Worm (Caenorhabditis elegans) whole organism, L4 larva: Measurements from ENCODE around the gene ZK418.5.

Experiments
- F26F4.8 ChIP-seq: fragments of 200-800 bp; sonication (Bioruptor generic); conservative IDR thresholded peaks from 2 replicates; pipeline ENCODE4 v1.3.6; 2022; ENCODE audit warnings: missing genetic modification characterization, missing compliant biosample characterization
- F49E8.2 ChIP-seq: sonication (generic microtip); optimal IDR thresholded peaks from 2 replicates; lab custom pipeline; 2016; ENCODE audit warnings: missing compliant biosample characterization, mild to moderate bottlenecking, missing genetic modification characterization, borderline replicate concordance
- T20F7.1 ChIP-seq: fragments of 200-800 bp; sonication (Bioruptor generic); optimal IDR thresholded peaks from 2 replicates; lab custom pipeline; 2018; ENCODE audit warnings: mild to moderate bottlenecking, missing genetic modification characterization, missing compliant biosample characterization
- T26A8.4 ChIP-seq: fragments of 200-800 bp; sonication (Bioruptor generic); IDR thresholded peaks from 2 replicates; pipeline ENCODE4 v1.3.6; 2022; ENCODE audit warnings: missing genetic modification characterization, missing compliant biosample characterization
- ZK546.5 ChIP-seq, 2 experiments: sonication (generic microtip); optimal IDR thresholded peaks; 2 replicates each; lab custom pipeline; 2017; ENCODE audit warnings: missing biosample characterization in 2 of 2, missing genetic modification characterization in 2 of 2
- aha-1 ChIP-seq: fragments of 150-350 bp; peaks from one replicate; lab custom pipeline; 2014; ENCODE audit warnings: missing biosample characterization, missing genetic modification characterization
- arid-1 ChIP-seq: fragments of 200-800 bp; sonication (Bioruptor generic); conservative IDR thresholded peaks from 2 replicates; pipeline ENCODE4 v1.3.6; 2022; ENCODE audit warnings: missing genetic modification reagents, missing genetic modification characterization, missing compliant biosample characterization
- ceh-32 ChIP-seq: sonication (generic microtip); optimal IDR thresholded peaks from 2 replicates; lab custom pipeline; 2016; ENCODE audit warnings: mild to moderate bottlenecking, missing genetic modification characterization, missing compliant biosample characterization; ENCODE audit not compliant: poor library complexity
- ceh-82 ChIP-seq: sonication (generic microtip); optimal IDR thresholded peaks from 2 replicates; lab custom pipeline; 2017; ENCODE audit warnings: missing biosample characterization, missing genetic modification characterization
- ctbp-1 ChIP-seq: fragments of 200-800 bp; sonication (Bioruptor generic); IDR thresholded peaks from 2 replicates; pipeline ENCODE4 v1.3.6; 2022; ENCODE audit warnings: missing genetic modification reagents, missing genetic modification characterization, missing compliant biosample characterization
- daf-12 ChIP-seq: fragments of 150-350 bp; optimal IDR thresholded peaks from 2 replicates; lab custom pipeline; 2014; ENCODE audit warnings: missing biosample characterization, missing genetic modification reagents, missing genetic modification characterization
- daf-16 ChIP-seq, 3 experiments: sonication (generic microtip); optimal IDR thresholded peaks; 2 replicates each; lab custom pipeline; 2016 to 2017; ENCODE audit warnings: missing genetic modification characterization in 3 of 3, missing genetic modification reagents in 3 of 3, mild to moderate bottlenecking in 2 of 3, missing compliant biosample characterization in 2 of 3, missing biosample characterization in 1 of 3, moderate library complexity in 1 of 3
- dmd-6 ChIP-seq: fragments of 200-800 bp; sonication (Bioruptor generic); IDR thresholded peaks from 2 replicates; pipeline ENCODE4 v1.3.6; 2022; ENCODE audit warnings: missing genetic modification reagents, missing genetic modification characterization, missing compliant biosample characterization
- dmd-8 ChIP-seq: fragments of 200-800 bp; sonication (Bioruptor generic); IDR thresholded peaks from 2 replicates; pipeline ENCODE4 v1.3.6; 2022; ENCODE audit warnings: missing genetic modification characterization, missing compliant biosample characterization
- dmd-9 ChIP-seq: fragments of 200-800 bp; sonication (Bioruptor generic); IDR thresholded peaks from 2 replicates; pipeline ENCODE4 v1.3.6; 2022; ENCODE audit warnings: missing genetic modification reagents, missing genetic modification characterization, missing compliant biosample characterization
- dpl-1 ChIP-seq: fragments of 150-350 bp; optimal IDR thresholded peaks from 2 replicates; lab custom pipeline; 2014; ENCODE audit warnings: missing biosample characterization, missing genetic modification reagents, missing genetic modification characterization
- dve-1 ChIP-seq: sonication (generic microtip); optimal IDR thresholded peaks from 2 replicates; lab custom pipeline; 2017; ENCODE audit warnings: antibody characterized with exemption, mild to moderate bottlenecking, missing genetic modification characterization, missing compliant biosample characterization; ENCODE audit not compliant: insufficient read depth
- hlh-11 ChIP-seq: fragments of 200-800 bp; sonication (Bioruptor generic); optimal IDR thresholded peaks from 2 replicates; lab custom pipeline; 2018; ENCODE audit warnings: mild to moderate bottlenecking, missing genetic modification characterization, missing compliant biosample characterization
- hlh-30 ChIP-seq: sonication (generic microtip); optimal IDR thresholded peaks from 2 replicates; lab custom pipeline; 2017; ENCODE audit warnings: antibody characterized with exemption, mild to moderate bottlenecking, missing genetic modification characterization, missing compliant biosample characterization; ENCODE audit not compliant: insufficient read depth
- lin-38 ChIP-seq: fragments of 200-800 bp; sonication (Bioruptor generic); IDR thresholded peaks from 2 replicates; pipeline ENCODE4 v1.3.6; 2022; ENCODE audit warnings: missing genetic modification reagents, missing genetic modification characterization, missing compliant biosample characterization
- lin-39 ChIP-seq: fragments of 150-350 bp; optimal IDR thresholded peaks from 2 replicates; lab custom pipeline; 2014; ENCODE audit warnings: missing biosample characterization, missing genetic modification reagents, missing genetic modification characterization
- lsy-2 ChIP-seq, 2 experiments: fragments of 150-350 bp in 1 of 2; sonication (generic microtip) in 1 of 2; optimal IDR thresholded peaks; 2 replicates each; lab custom pipeline; 2014 to 2017; ENCODE audit warnings: missing biosample characterization in 2 of 2, missing genetic modification characterization in 2 of 2
- madf-5 ChIP-seq, 2 experiments: fragments of 200-800 bp; sonication (Bioruptor generic); IDR thresholded peaks; 2 replicates each; pipeline ENCODE4 v1.3.6; 2022; ENCODE audit warnings: missing compliant biosample characterization in 2 of 2, missing genetic modification characterization in 2 of 2
- mep-1 ChIP-seq: fragments of 150-350 bp; sonication (generic microtip); optimal IDR thresholded peaks from 3 replicates; lab custom pipeline; 2014; ENCODE audit warnings: missing biosample characterization, missing genetic modification characterization
- mes-2 ChIP-seq: sonication (generic microtip); optimal IDR thresholded peaks from 2 replicates; lab custom pipeline; 2016; ENCODE audit warnings: missing genotype, mild to moderate bottlenecking, missing genetic modification characterization, missing compliant biosample characterization; ENCODE audit not compliant: poor library complexity, severe bottlenecking
- nhr-10 ChIP-seq: fragments of 150-350 bp; optimal IDR thresholded peaks from 2 replicates; lab custom pipeline; 2014; ENCODE audit warnings: missing biosample characterization, missing genetic modification characterization
- nhr-11 ChIP-seq: fragments of 150-350 bp; optimal IDR thresholded peaks from 2 replicates; lab custom pipeline; 2014; ENCODE audit warnings: missing biosample characterization, missing genetic modification characterization
- nhr-28 ChIP-seq: fragments of 150-350 bp; optimal IDR thresholded peaks from 2 replicates; lab custom pipeline; 2014; ENCODE audit warnings: missing biosample characterization, missing genetic modification characterization
- nhr-6 ChIP-seq: fragments of 150-350 bp; optimal IDR thresholded peaks from 2 replicates; lab custom pipeline; 2014; ENCODE audit warnings: missing biosample characterization, missing genetic modification characterization
- nhr-76 ChIP-seq: fragments of 150-350 bp; optimal IDR thresholded peaks from 2 replicates; lab custom pipeline; 2014; ENCODE audit warnings: missing biosample characterization, missing genetic modification characterization
- nhr-77 ChIP-seq: fragments of 150-350 bp; optimal IDR thresholded peaks from 2 replicates; lab custom pipeline; 2014; ENCODE audit warnings: missing biosample characterization, missing genetic modification characterization
- php-3 ChIP-seq: fragments of 200-800 bp; sonication (Bioruptor generic); IDR thresholded peaks from 2 replicates; pipeline ENCODE4 v1.3.6; 2022; ENCODE audit warnings: missing genetic modification reagents, missing genetic modification characterization, missing compliant biosample characterization
- pqm-1 ChIP-seq: sonication (generic microtip); optimal IDR thresholded peaks from 2 replicates; lab custom pipeline; 2017; ENCODE audit warnings: missing biosample characterization, missing genetic modification characterization
- rbr-2 ChIP-seq: sonication (generic microtip); optimal IDR thresholded peaks from 2 replicates; lab custom pipeline; 2016; ENCODE audit warnings: missing genotype, missing genetic modification characterization, missing compliant biosample characterization
- sdz-12 ChIP-seq: fragments of 200-800 bp; sonication (Bioruptor generic); optimal IDR thresholded peaks from 2 replicates; lab custom pipeline; 2018; ENCODE audit warnings: mild to moderate bottlenecking, missing genetic modification characterization, missing compliant biosample characterization
- spr-3 ChIP-seq: fragments of 200-800 bp; sonication (Bioruptor generic); optimal IDR thresholded peaks from 2 replicates; lab custom pipeline; 2018; ENCODE audit warnings: mild to moderate bottlenecking, missing genetic modification characterization, missing compliant biosample characterization
- tag-97 ChIP-seq: fragments of 200-800 bp; sonication (Bioruptor generic); IDR thresholded peaks from 2 replicates; pipeline ENCODE4 v1.3.6; 2022; ENCODE audit warnings: missing genetic modification characterization, missing compliant biosample characterization
- tra-1 ChIP-seq: fragments of 200-800 bp; sonication (Bioruptor generic); IDR thresholded peaks from 2 replicates; pipeline ENCODE4 v1.3.6; 2022; ENCODE audit warnings: missing genetic modification reagents, missing genetic modification characterization, missing compliant biosample characterization
- unc-130 ChIP-seq: sonication (generic microtip); optimal IDR thresholded peaks from 2 replicates; lab custom pipeline; 2016; ENCODE audit warnings: missing genetic modification reagents, missing genetic modification characterization, missing compliant biosample characterization
- unc-62 ChIP-seq, 3 experiments: fragments of 150-350 bp in 1 of 3; sonication (generic microtip); optimal IDR thresholded peaks in 2 of 3; peaks in 1 of 3; 1 replicate in 1 of 3; 2 replicates in 2 of 3; lab custom pipeline; 2014 to 2017; ENCODE audit warnings: missing biosample characterization in 3 of 3, missing genetic modification characterization in 3 of 3, missing genetic modification reagents in 3 of 3, missing genotype in 1 of 3
- vab-7 ChIP-seq: fragments of 200-800 bp; sonication (Bioruptor generic); IDR thresholded peaks from 2 replicates; pipeline ENCODE4 v1.3.6; 2022; ENCODE audit warnings: missing genetic modification reagents, missing genetic modification characterization, missing compliant biosample characterization
- zip-11 ChIP-seq: fragments of 200-800 bp; sonication (Bioruptor generic); IDR thresholded peaks from 2 replicates; pipeline ENCODE4 v1.3.6; 2022; ENCODE audit warnings: missing genetic modification characterization, missing compliant biosample characterization
- ztf-7 ChIP-seq: fragments of 150-350 bp; optimal IDR thresholded peaks from 2 replicates; lab custom pipeline; 2014; ENCODE audit warnings: missing biosample characterization, missing genetic modification characterization

ZK418.5 gene

ce11 chrIII:7073801-7074386, at the start of gene ZK418.5:
Gene ZK418.5, minus strand, starts transcription at chrIII:7073851.
- TF ChIP-seq lin-39 (tag; lab: Kevin White, UChicago) (no peak), T26A8.4 (GFP tag; lab: Robert Waterston, UW) (no peak), unc-62 (GFP tag; optimal IDR thresholded peaks at IDR 0.05 in 1 of 2; lab: Kevin White, UChicago) (peak in 1 of 2 experiments; percentile 92), unc-62 (tag; optimal IDR thresholded peaks at IDR 0.05; lab: Kevin White, UChicago) (no peak), vab-7 (GFP tag; lab: Robert Waterston, UW) (no peak), rbr-2 (peak; percentile 24), ceh-32 (tag; lab: Kevin White, UChicago) (no peak), hlh-30 (peak; percentile 54), dpl-1 (peak; percentile 95), madf-5 (GFP tag; IDR thresholded peaks at IDR 0.05; lab: Robert Waterston, UW) (no peak), ceh-82 (tag; lab: Kevin White, UChicago) (no peak), tra-1 (no peak), ctbp-1 (no peak), zip-11 (GFP tag; lab: Robert Waterston, UW) (no peak), F26F4.8 (GFP tag; lab: Robert Waterston, UW) (no peak), unc-130 (GFP tag; lab: Kevin White, UChicago) (no peak), lin-38 (GFP tag; lab: Robert Waterston, UW) (peak; percentile 95), dmd-9 (no peak), dmd-6 (GFP tag; lab: Robert Waterston, UW) (0 out of 2 replicates have a peak, but pooled peaks have one; percentile 9), nhr-11 (tag; lab: Kevin White, UChicago) (no peak), nhr-6 (tag; lab: Kevin White, UChicago) (peak; percentile 50), daf-12 (tag; lab: Kevin White, UChicago) (no peak), mep-1 (tag; lab: Kevin White, UChicago) (peak; percentile 34), T20F7.1 (peak; percentile 25), spr-3 (GFP tag; lab: Kevin White, UChicago) (no peak), arid-1 (GFP tag; lab: Robert Waterston, UW) (no peak), nhr-28 (tag; lab: Kevin White, UChicago) (peak; percentile 29), ZK546.5 (tag; optimal IDR thresholded peaks at IDR 0.05; lab: Kevin White, UChicago) (no peak), nhr-76 (tag; lab: Kevin White, UChicago) (no peak), daf-16 (GFP tag; optimal IDR thresholded peaks at IDR 0.05; lab: Kevin White, UChicago) (no peak), daf-16 (tag; optimal IDR thresholded peaks at IDR 0.05; lab: Kevin White, UChicago) (peak; percentile 12), tag-97 (GFP tag; lab: Robert Waterston, UW) (no peak)

DNA sequence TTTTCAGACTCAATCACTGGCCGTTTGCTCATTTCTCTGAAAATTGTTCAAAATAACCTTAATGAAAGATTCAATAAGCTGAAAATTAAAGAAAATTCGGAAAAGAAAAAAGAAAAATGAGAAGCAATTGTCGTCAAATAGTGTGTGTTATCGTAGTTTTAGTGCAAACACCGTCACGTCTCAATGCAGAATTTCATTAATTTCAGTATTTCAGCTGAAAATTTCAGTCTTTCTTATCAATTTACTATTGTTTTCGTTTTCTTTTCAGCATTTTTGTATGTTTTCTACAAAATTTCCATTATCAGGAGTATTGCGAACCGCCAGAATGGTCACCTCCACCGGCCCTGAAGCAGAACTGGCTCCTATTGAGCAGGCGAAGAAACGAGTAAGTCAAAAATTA, 49.2 kb upstream of the ZK418.5 start, which contains the start of the genes B0280.9 and rpia-1:
TSS of gene B0280.9 (minus strand) at position 36 of the 400 bp plus-strand sequence.
TSS of gene rpia-1 (plus strand) at position 269 of the 400 bp plus-strand sequence.
- no peak for TF ChIP-seq php-3 (GFP tag; lab: Robert Waterston, UW)
- TF ChIP-seq aha-1 (tag; lab: Kevin White, UChicago), result peak; percentile 79
- TF ChIP-seq ztf-7 (tag; lab: Kevin White, UChicago), result peak; percentile 5
- no peak for TF ChIP-seq F49E8.2 (tag; lab: Kevin White, UChicago)
- peak; percentile 52 for TF ChIP-seq dve-1 (tag; lab: Kevin White, UChicago)
- no peak for TF ChIP-seq dmd-8 (GFP tag; lab: Robert Waterston, UW)
- no peak for TF ChIP-seq vab-7 (GFP tag; lab: Robert Waterston, UW)
- peak; percentile 42 to 96 for TF ChIP-seq lsy-2 (tag; optimal IDR thresholded peaks at IDR 0.05; lab: Kevin White, UChicago)
- TF ChIP-seq mep-1 (tag; lab: Kevin White, UChicago), result peak; percentile 25
- peak; percentile 41 for TF ChIP-seq nhr-77
- TF ChIP-seq sdz-12 (GFP tag; lab: Kevin White, UChicago), result no peak
- TF ChIP-seq hlh-11 (tag; lab: Kevin White, UChicago), result peak; percentile 40
- TF ChIP-seq dpl-1, result peak; percentile 6
- TF ChIP-seq mes-2 (tag; lab: Kevin White, UChicago), result peak; percentile 44
- peak in 1 of 2 experiments; percentile 73 for TF ChIP-seq unc-62 (GFP tag; optimal IDR thresholded peaks at IDR 0.05 in 1 of 2; lab: Kevin White, UChicago)
- no peak for TF ChIP-seq unc-62 (tag; optimal IDR thresholded peaks at IDR 0.05; lab: Kevin White, UChicago)
- peak; percentile 23 for TF ChIP-seq pqm-1 (tag; lab: Kevin White, UChicago)
- no peak for TF ChIP-seq nhr-11 (tag; lab: Kevin White, UChicago)
- peak; percentile 16 for TF ChIP-seq nhr-10
- TF ChIP-seq nhr-28 (tag; lab: Kevin White, UChicago), result peak; percentile 6
- TF ChIP-seq daf-16 (GFP tag; optimal IDR thresholded peaks at IDR 0.05; lab: Kevin White, UChicago), result no peak
- peak; percentile 72 for TF ChIP-seq daf-16 (tag; optimal IDR thresholded peaks at IDR 0.05; lab: Kevin White, UChicago)
- TF ChIP-seq, all 104 proteins: peak for 14
